Fruit fly (Drosophila melanogaster) whole organism, pupa: ENCODE measurements around the gene CG31777.

Source experiments
- CG14655 ChIP-seq: fragments of 200-800 bp; sonication (Bioruptor generic); optimal IDR thresholded peaks from 3 replicates; lab custom pipeline; 2017; ENCODE audit warnings: mild to moderate bottlenecking, missing biosample characterization, missing genetic modification reagents, missing genetic modification characterization
- CG9948 ChIP-seq: fragments of 200-800 bp; sonication (Bioruptor generic); optimal IDR thresholded peaks from 2 replicates; lab custom pipeline; 2018; ENCODE audit warnings: missing biosample characterization, mild to moderate bottlenecking, missing genetic modification characterization, moderate library complexity
- Pif1B ChIP-seq: fragments of 200-800 bp; sonication (Bioruptor generic); optimal IDR thresholded peaks from 3 replicates; lab custom pipeline; 2016; ENCODE audit warnings: missing biosample characterization, missing genetic modification characterization
- rn ChIP-seq: fragments of 200-800 bp; sonication (Bioruptor generic); IDR thresholded peaks from 2 replicates; pipeline ENCODE4 v1.3.6; 2022; ENCODE audit warnings: missing biosample characterization, missing genetic modification characterization

DNA sequence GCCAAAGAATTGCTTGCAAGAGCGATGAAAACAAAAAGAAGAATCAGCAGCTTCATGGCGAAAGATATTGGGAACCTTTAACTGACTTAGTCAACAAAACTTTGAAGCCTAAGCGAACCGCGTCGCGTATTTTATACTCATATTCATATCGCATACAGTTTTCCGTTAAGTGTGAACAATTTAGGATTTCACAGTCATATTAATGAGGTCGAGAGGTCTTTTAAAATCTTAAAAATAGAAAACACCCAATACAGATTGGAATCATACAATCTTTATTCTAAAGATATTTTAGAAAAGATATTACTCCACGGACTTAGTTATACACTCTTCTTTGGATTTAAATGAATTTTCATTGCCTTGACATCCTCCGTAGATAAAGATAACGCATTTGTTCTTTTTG, 13.1 kb downstream of the CG31777 start, which contains the start of gene Acp24A4:
- no peak for TF ChIP-seq CG9948 (tag; lab: Kevin White, UChicago)
- TF ChIP-seq CG14655 (GFP tag; lab: Kevin White, UChicago): no peak
- no peak for TF ChIP-seq Pif1B (GFP tag; lab: Kevin White, UChicago)
- no peak for TF ChIP-seq rn
